Worm (Caenorhabditis elegans): Measurements from ENCODE around the gene clec-65.

clec-65 gene

ce11 chrII:12901025-12901424, at the start of gene clec-65:
TSS of gene clec-65 (plus strand) at chrII:12901325.
- TF ChIP-seq cnd-1 (tag; optimal IDR thresholded peaks at IDR 0.05) (no peak), bed-3 (GFP tag; optimal IDR thresholded peaks at IDR 0.05) (no peak), nhr-28 (tag; optimal IDR thresholded peaks at IDR 0.05) (no peak), ztf-11 (tag; optimal IDR thresholded peaks at IDR 0.05) (no peak), nhr-12 (tag; optimal IDR thresholded peaks at IDR 0.05) (no peak), ham-2 (GFP tag; optimal IDR thresholded peaks at IDR 0.05) (no peak), hlh-1 (tag; optimal IDR thresholded peaks at IDR 0.05) (no peak), lin-32 (GFP tag; optimal IDR thresholded peaks at IDR 0.05) (no peak), lsy-2 (tag; optimal IDR thresholded peaks at IDR 0.05) (no peak), sptf-1 (tag; optimal IDR thresholded peaks at IDR 0.05) (no peak), unc-62 (GFP tag; optimal IDR thresholded peaks at IDR 0.05) (no peak), drap-1 (GFP tag; optimal IDR thresholded peaks at IDR 0.05) (no peak)

- TF ChIP-seq cnd-1 (tag; optimal IDR thresholded peaks at IDR 0.05) (no peak), blmp-1 (tag; optimal IDR thresholded peaks at IDR 0.05) (no peak), snpc-4 (tag; optimal IDR thresholded peaks at IDR 0.05) (no peak), elt-3 (tag; optimal IDR thresholded peaks at IDR 0.05) (no peak), pha-4 (tag; optimal IDR thresholded peaks at IDR 0.05) (no peak), ztf-11 (tag; optimal IDR thresholded peaks at IDR 0.05) (no peak), nhr-237 (tag; optimal IDR thresholded peaks at IDR 0.05) (no peak), nhr-2 (tag; optimal IDR thresholded peaks at IDR 0.05) (no peak), mab-5 (tag; optimal IDR thresholded peaks at IDR 0.05) (no peak), bed-3 (GFP tag; optimal IDR thresholded peaks at IDR 0.05) (no peak), ces-1 (GFP tag; optimal IDR thresholded peaks at IDR 0.05) (no peak), M03D4.4 (tag; optimal IDR thresholded peaks at IDR 0.05) (no peak), mep-1 (tag; optimal IDR thresholded peaks at IDR 0.05) (no peak), ham-2 (GFP tag; optimal IDR thresholded peaks at IDR 0.05) (no peak), nhr-76 (tag; optimal IDR thresholded peaks at IDR 0.05) (no peak)
Measured at ce11 chrII:12855900-12856299, 45.2 kb upstream of the clec-65 start, which contains the start of gene Y46G5A.29. TSS of gene Y46G5A.29 (plus strand) at chrII:12856200.

- TF ChIP-seq nhr-28 (tag; optimal IDR thresholded peaks at IDR 0.05) = no peak
- no peak for TF ChIP-seq mls-2 (tag; optimal IDR thresholded peaks at IDR 0.05)
- TF ChIP-seq unc-120 (tag; optimal IDR thresholded peaks at IDR 0.05; ENCODE audit: poor library complexity, severe bottlenecking) = no peak
- no peak for TF ChIP-seq sem-2 (GFP tag; optimal IDR thresholded peaks at IDR 0.05)
- no peak for TF ChIP-seq pha-4 (tag; optimal IDR thresholded peaks at IDR 0.05)
- TF ChIP-seq ces-1 (GFP tag; optimal IDR thresholded peaks at IDR 0.05) = no peak
- no peak for TF ChIP-seq cnd-1 (tag; optimal IDR thresholded peaks at IDR 0.05)
- TF ChIP-seq ceh-83 (GFP tag; optimal IDR thresholded peaks at IDR 0.05) = no peak
- TF ChIP-seq bed-3 (GFP tag; optimal IDR thresholded peaks at IDR 0.05) = no peak
- TF ChIP-seq mep-1 (tag; optimal IDR thresholded peaks at IDR 0.05) = no peak
- no peak for TF ChIP-seq ceh-39 (tag; optimal IDR thresholded peaks at IDR 0.05)
- no peak for TF ChIP-seq flh-1 (GFP tag; optimal IDR thresholded peaks at IDR 0.05)
- no peak for TF ChIP-seq unc-62 (GFP tag; optimal IDR thresholded peaks at IDR 0.05)
- TF ChIP-seq mab-5 (tag; optimal IDR thresholded peaks at IDR 0.05) = no peak
- TF ChIP-seq unc-39 (tag; optimal IDR thresholded peaks at IDR 0.05) = no peak
- TF ChIP-seq zip-8 (tag; optimal IDR thresholded peaks at IDR 0.05) = no peak
Measured at ce11 chrII:12865604-12866003, 35.5 kb upstream of the clec-65 start, which contains the start of gene snf-5. TSS of gene snf-5 (minus strand) at chrII:12865785.

- TF ChIP-seq flh-1 (GFP tag; optimal IDR thresholded peaks at IDR 0.05) (no peak), sem-2 (GFP tag; optimal IDR thresholded peaks at IDR 0.05) (no peak), M03D4.4 (tag; optimal IDR thresholded peaks at IDR 0.05) (no peak), sptf-1 (tag; optimal IDR thresholded peaks at IDR 0.05) (no peak), nhr-237 (tag; optimal IDR thresholded peaks at IDR 0.05) (no peak), bed-3 (GFP tag; optimal IDR thresholded peaks at IDR 0.05) (no peak), elt-1 (tag; optimal IDR thresholded peaks at IDR 0.05; ENCODE audit: borderline replicate concordance, insufficient read depth) (no peak), lin-32 (GFP tag; optimal IDR thresholded peaks at IDR 0.05) (no peak), ceh-43 (GFP tag; optimal IDR thresholded peaks at IDR 0.05) (no peak), tbx-8 (GFP tag; optimal IDR thresholded peaks at IDR 0.05) (no peak), ceh-83 (GFP tag; optimal IDR thresholded peaks at IDR 0.05) (no peak), ztf-11 (tag; optimal IDR thresholded peaks at IDR 0.05) (no peak), ceh-39 (tag; optimal IDR thresholded peaks at IDR 0.05) (no peak), ces-1 (GFP tag; optimal IDR thresholded peaks at IDR 0.05) (no peak), nhr-28 (tag; optimal IDR thresholded peaks at IDR 0.05) (no peak), unc-120 (tag; optimal IDR thresholded peaks at IDR 0.05; ENCODE audit: poor library complexity, severe bottlenecking) (no peak), hlh-1 (tag; optimal IDR thresholded peaks at IDR 0.05) (no peak)
Measured at ce11 chrII:12866079-12866478, 35.0 kb upstream of the clec-65 start.

All from whole organism, mixed stage, embryonic.